Fruit fly (Drosophila melanogaster): ENCODE results near the gene Setd3.
A peak's percentile ranks its signal among the peaks of the same experiment; 100 is the strongest.

Setd3 gene

DNA sequence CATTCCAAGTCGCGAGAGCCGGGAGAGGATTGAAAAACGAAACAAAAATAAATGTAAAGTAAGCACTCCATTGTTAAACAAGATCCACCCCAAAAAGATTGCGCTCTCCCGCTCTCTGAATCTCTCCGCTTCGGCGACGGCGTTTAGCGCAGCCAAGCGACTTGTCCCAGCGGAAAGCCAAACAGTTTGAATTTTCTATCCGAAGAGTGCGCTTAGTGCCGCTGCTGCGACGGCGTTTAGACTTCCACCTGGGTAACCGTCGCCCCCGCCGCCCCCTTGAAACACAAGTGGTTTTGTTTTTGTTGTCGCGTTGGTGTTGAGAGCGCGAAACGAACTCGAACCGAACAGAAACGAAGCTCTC lies 29.9 kb upstream of the Setd3 start, which contains the start of gene Inx2:
Inx2 (plus strand) TSS at position 181 of the 361 bp plus-strand sequence.
- TF ChIP-seq Hr96 (GFP tag; optimal IDR thresholded peaks at IDR 0.05), result peak; percentile 77
- no peak for TF ChIP-seq CG11617 (GFP tag; optimal IDR thresholded peaks at IDR 0.05)
- peak; percentile 93 for TF ChIP-seq tj (GFP tag; optimal IDR thresholded peaks at IDR 0.05)
- peak; percentile 31 for TF ChIP-seq CG1620 (GFP tag; optimal IDR thresholded peaks at IDR 0.05)
- no peak for TF ChIP-seq CG33017 (tag; optimal IDR thresholded peaks at IDR 0.05)
- TF ChIP-seq CG14711 (tag; optimal IDR thresholded peaks at IDR 0.05), result no peak
- TF ChIP-seq cic (GFP tag; optimal IDR thresholded peaks at IDR 0.05), result peak; percentile 70
- TF ChIP-seq CG7101 (tag; optimal IDR thresholded peaks at IDR 0.05), result peak; percentile 71
- TF ChIP-seq Clk (GFP tag; optimal IDR thresholded peaks at IDR 0.05), result no peak
- TF ChIP-seq CG7045 (GFP tag; optimal IDR thresholded peaks at IDR 0.05), result no peak
- TF ChIP-seq CG5204 (GFP tag; optimal IDR thresholded peaks at IDR 0.05), result no peak
- TF ChIP-seq cnc (optimal IDR thresholded peaks at IDR 0.05), result no peak
- TF ChIP-seq Mnt (GFP tag; optimal IDR thresholded peaks at IDR 0.05), result peak; percentile 89
- no peak for TF ChIP-seq toe (GFP tag; optimal IDR thresholded peaks at IDR 0.05)
- TF ChIP-seq Crg-1 (GFP tag; optimal IDR thresholded peaks at IDR 0.05), result peak; percentile 50
- TF ChIP-seq CG12768 (GFP tag; optimal IDR thresholded peaks at IDR 0.05), result peak; percentile 38
- peak; percentile 41 for TF ChIP-seq pad (GFP tag; optimal IDR thresholded peaks at IDR 0.05)
- peak; percentile 88 for TF ChIP-seq bab1 (GFP tag; optimal IDR thresholded peaks at IDR 0.05)
- peak; percentile 69 for TF ChIP-seq ovo (GFP tag; optimal IDR thresholded peaks at IDR 0.05)
- no peak for TF ChIP-seq kay (GFP tag; ENCODE audit: borderline replicate concordance)

DNA sequence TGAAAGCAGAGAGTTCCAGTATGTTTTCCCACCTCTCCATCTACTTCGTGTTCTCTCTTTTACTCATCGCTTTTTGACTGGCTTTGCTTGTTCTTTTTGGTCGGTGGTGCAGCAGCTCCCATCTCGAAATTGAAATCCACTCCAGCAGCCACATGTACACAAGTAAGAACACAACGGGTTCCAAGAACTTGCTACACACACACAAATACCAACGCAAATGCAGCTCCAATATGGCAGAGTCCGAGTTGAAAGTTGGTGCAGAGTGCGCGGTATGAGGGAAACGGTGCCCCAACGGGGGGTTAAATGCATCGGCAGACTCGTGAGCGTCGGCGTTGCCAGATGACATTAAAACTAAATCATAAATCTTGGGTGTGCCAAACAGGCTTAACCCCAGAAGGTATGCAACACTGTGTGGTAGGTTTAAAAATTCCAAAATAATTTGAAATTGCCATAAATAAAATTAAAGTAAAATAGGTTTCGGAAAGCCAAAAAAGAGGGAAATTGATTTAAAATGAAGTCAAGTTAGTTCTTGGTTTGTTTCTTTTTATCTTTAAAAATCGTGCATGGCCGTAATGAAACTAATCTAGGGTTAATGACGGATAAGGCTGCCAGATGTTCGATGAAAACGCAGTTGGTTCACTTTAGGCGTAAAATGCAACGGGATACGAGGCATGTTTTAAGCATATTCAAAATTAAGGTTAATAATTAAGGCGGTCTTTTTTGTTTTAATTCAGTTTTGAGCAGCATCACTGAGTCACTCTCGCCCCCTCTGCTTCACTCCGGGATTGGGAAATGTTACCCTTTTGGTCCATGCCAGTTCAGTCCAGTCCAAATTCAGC lies 29.3 kb upstream of the Setd3 start:
- peak; percentile 8 for TF ChIP-seq CG11617 (GFP tag; optimal IDR thresholded peaks at IDR 0.05)
- TF ChIP-seq CG14711 (tag; optimal IDR thresholded peaks at IDR 0.05), result peak; percentile 50
- no peak for TF ChIP-seq ovo (GFP tag; optimal IDR thresholded peaks at IDR 0.05)
- peak; percentile 50 for TF ChIP-seq CG5204 (GFP tag; optimal IDR thresholded peaks at IDR 0.05)
- TF ChIP-seq toe (GFP tag; optimal IDR thresholded peaks at IDR 0.05), result no peak
- TF ChIP-seq CG1620 (GFP tag; optimal IDR thresholded peaks at IDR 0.05), result peak; percentile 29
- TF ChIP-seq kay (GFP tag; ENCODE audit: borderline replicate concordance), result no peak
- TF ChIP-seq Clk (GFP tag; optimal IDR thresholded peaks at IDR 0.05), result no peak
- no peak for TF ChIP-seq pad (GFP tag; optimal IDR thresholded peaks at IDR 0.05)
- no peak for TF ChIP-seq cic (GFP tag; optimal IDR thresholded peaks at IDR 0.05)
- TF ChIP-seq Hr96 (GFP tag; optimal IDR thresholded peaks at IDR 0.05), result no peak
- peak; percentile 55 for TF ChIP-seq bab1 (GFP tag; optimal IDR thresholded peaks at IDR 0.05)

DNA sequence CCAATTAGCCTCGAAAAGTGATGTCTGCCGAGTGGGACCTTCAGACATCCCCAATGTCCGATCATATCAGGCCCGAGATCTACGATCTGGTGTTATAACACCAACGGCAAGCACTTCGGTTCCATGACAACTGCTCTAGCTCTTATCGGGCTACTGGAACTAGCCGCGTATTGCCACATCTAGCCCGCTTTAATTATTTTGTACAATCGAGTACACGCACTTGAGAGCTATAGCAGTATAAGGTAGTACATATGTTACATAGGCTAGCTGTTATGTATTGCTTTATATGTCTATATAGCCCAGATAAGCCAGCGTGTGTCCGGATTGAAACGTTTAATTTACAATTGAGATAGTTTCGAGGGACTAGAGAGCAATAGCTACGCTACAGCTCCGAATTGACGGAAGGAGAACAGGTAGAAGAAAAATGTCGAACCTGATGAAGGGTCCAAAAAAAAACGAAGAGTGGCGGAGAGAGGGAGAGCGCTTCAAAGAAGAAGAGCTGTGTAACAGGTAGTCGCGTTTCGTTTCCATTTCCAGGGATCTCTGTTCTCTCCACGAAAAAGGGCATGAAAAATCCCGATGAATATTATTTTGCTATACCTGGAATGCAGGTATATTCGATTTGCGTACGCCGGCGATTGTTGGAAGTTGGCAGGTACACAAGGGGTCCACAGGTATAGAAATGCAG lies 28.6 kb upstream of the Setd3 start:
- TF ChIP-seq kay (GFP tag; ENCODE audit: borderline replicate concordance), result no peak
- TF ChIP-seq Crg-1 (GFP tag; optimal IDR thresholded peaks at IDR 0.05), result no peak
- TF ChIP-seq Mnt (GFP tag; optimal IDR thresholded peaks at IDR 0.05), result no peak
- TF ChIP-seq CG1620 (GFP tag; optimal IDR thresholded peaks at IDR 0.05), result no peak
- TF ChIP-seq bab1 (GFP tag; optimal IDR thresholded peaks at IDR 0.05), result no peak
- TF ChIP-seq CG11617 (GFP tag; optimal IDR thresholded peaks at IDR 0.05), result no peak
- no peak for TF ChIP-seq CG33017 (tag; optimal IDR thresholded peaks at IDR 0.05)
- TF ChIP-seq tj (GFP tag; optimal IDR thresholded peaks at IDR 0.05), result no peak
- no peak for TF ChIP-seq cnc (optimal IDR thresholded peaks at IDR 0.05)
- no peak for TF ChIP-seq Clk (GFP tag; optimal IDR thresholded peaks at IDR 0.05)
- TF ChIP-seq pad (GFP tag; optimal IDR thresholded peaks at IDR 0.05), result no peak
- TF ChIP-seq CG12768 (GFP tag; optimal IDR thresholded peaks at IDR 0.05), result no peak
- no peak for TF ChIP-seq CG7045 (GFP tag; optimal IDR thresholded peaks at IDR 0.05)
- no peak for TF ChIP-seq ovo (GFP tag; optimal IDR thresholded peaks at IDR 0.05)
- TF ChIP-seq CG7101 (tag; optimal IDR thresholded peaks at IDR 0.05), result no peak
- no peak for TF ChIP-seq toe (GFP tag; optimal IDR thresholded peaks at IDR 0.05)
- TF ChIP-seq CG14711 (tag; optimal IDR thresholded peaks at IDR 0.05), result no peak

DNA sequence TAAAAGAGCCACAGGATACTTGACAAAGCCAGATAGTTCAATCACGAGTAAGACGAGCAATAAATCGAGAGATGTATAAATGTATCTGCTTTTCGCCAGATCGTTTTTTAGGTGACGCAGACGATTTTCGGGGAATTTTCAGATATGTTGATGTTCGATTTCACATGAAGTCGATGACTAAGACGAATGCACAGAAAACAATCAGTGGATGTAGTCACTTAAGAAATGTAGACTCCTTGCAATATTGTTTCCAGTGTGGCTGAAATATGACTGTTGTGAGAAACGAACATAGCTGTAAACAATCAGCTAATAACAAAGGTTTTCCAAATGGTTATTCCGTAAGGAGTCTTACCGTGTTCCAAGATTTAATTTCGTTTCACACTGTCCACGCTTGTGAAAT lies 27.6 kb upstream of the Setd3 start:
- TF ChIP-seq CG5204 (GFP tag; optimal IDR thresholded peaks at IDR 0.05) (no peak), CG7045 (GFP tag; optimal IDR thresholded peaks at IDR 0.05) (no peak), CG14711 (tag; optimal IDR thresholded peaks at IDR 0.05) (no peak), CG33017 (tag; optimal IDR thresholded peaks at IDR 0.05) (no peak), Hr96 (GFP tag; optimal IDR thresholded peaks at IDR 0.05) (no peak), CG1620 (GFP tag; optimal IDR thresholded peaks at IDR 0.05) (no peak), ovo (GFP tag; optimal IDR thresholded peaks at IDR 0.05) (no peak), Crg-1 (GFP tag; optimal IDR thresholded peaks at IDR 0.05) (no peak), bab1 (GFP tag; optimal IDR thresholded peaks at IDR 0.05) (no peak), CG11617 (GFP tag; optimal IDR thresholded peaks at IDR 0.05) (no peak), cnc (optimal IDR thresholded peaks at IDR 0.05) (no peak), CG12768 (GFP tag; optimal IDR thresholded peaks at IDR 0.05) (no peak), kay (GFP tag; ENCODE audit: borderline replicate concordance) (no peak), cic (GFP tag; optimal IDR thresholded peaks at IDR 0.05) (no peak), toe (GFP tag; optimal IDR thresholded peaks at IDR 0.05) (no peak), Mnt (GFP tag; optimal IDR thresholded peaks at IDR 0.05) (no peak), pad (GFP tag; optimal IDR thresholded peaks at IDR 0.05) (no peak), Clk (GFP tag; optimal IDR thresholded peaks at IDR 0.05) (no peak), CG7101 (tag; optimal IDR thresholded peaks at IDR 0.05) (no peak), tj (GFP tag; optimal IDR thresholded peaks at IDR 0.05) (no peak)

DNA sequence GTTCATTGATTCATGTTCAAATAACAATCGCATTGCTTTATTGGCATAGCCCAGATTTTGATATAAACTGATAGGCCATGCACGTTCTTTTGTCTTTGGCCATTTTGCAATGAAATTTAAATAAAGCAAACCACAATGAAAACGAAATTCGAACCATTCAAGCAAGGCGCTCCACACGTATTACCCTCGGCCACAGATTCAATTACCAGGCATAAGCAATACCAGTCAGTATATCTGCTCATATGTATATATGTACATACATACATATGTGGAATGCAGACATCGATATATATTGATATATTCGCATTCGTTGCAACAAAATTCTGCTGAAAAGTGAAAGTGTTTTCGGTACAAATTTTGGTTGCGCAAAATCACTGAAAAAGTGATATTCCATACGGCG lies 26.7 kb upstream of the Setd3 start:
- TF ChIP-seq tj (GFP tag; optimal IDR thresholded peaks at IDR 0.05) (peak; percentile 97), CG5204 (GFP tag; optimal IDR thresholded peaks at IDR 0.05) (no peak)

Data from whole organism, adult.